Fruit fly (Drosophila melanogaster): ENCODE measurements around the gene Qsox4.

Qsox4 gene

dm6 chr3R:23709508-23710208 is 7.1 kb downstream of the Qsox4 start, which contains the start of gene CG10301 (continued):
- no peak for TF ChIP-seq ro (GFP tag; IDR thresholded peaks at IDR 0.05)
- TF ChIP-seq CG8281 (tag; optimal IDR thresholded peaks at IDR 0.05), result no peak
- peak; percentile 1 for TF ChIP-seq CG5180 (GFP tag; optimal IDR thresholded peaks at IDR 0.05)
- TF ChIP-seq CG8290 (GFP tag; optimal IDR thresholded peaks at IDR 0.05), result peak; percentile 24
- TF ChIP-seq CG8290 (tag; optimal IDR thresholded peaks at IDR 0.05), result no peak
- no peak for TF ChIP-seq Doc3 (GFP tag; IDR thresholded peaks at IDR 0.05; ENCODE audit: partially characterized antibody)
- no peak for TF ChIP-seq Dp (GFP tag; optimal IDR thresholded peaks at IDR 0.05)
- TF ChIP-seq B-H2 (GFP tag; optimal IDR thresholded peaks at IDR 0.05), result no peak
- TF ChIP-seq CG4707 (GFP tag; optimal IDR thresholded peaks at IDR 0.05), result peak; percentile 21
- TF ChIP-seq ranshi (GFP tag; IDR thresholded peaks at IDR 0.05), result peak; percentile 68
- TF ChIP-seq CG7271 (tag; optimal IDR thresholded peaks at IDR 0.05), result no peak
- no peak for TF ChIP-seq her (GFP tag; optimal IDR thresholded peaks at IDR 0.05)
- no peak for TF ChIP-seq da (GFP tag; optimal IDR thresholded peaks at IDR 0.05)
- no peak for TF ChIP-seq run (tag; optimal IDR thresholded peaks at IDR 0.05)
- TF ChIP-seq CG14441 (GFP tag; IDR thresholded peaks at IDR 0.05), result peak; percentile 51
- TF ChIP-seq CG16779 (GFP tag; IDR thresholded peaks at IDR 0.05), result no peak
- TF ChIP-seq Bdp1 (GFP tag; optimal IDR thresholded peaks at IDR 0.05), result no peak
- TF ChIP-seq CG10366 (GFP tag; IDR thresholded peaks at IDR 0.05), result peak; percentile 53
- no peak for TF ChIP-seq CG3995 (GFP tag; optimal IDR thresholded peaks at IDR 0.05)
- TF ChIP-seq scrt (GFP tag; optimal IDR thresholded peaks at IDR 0.05), result no peak
- TF ChIP-seq bab2 (GFP tag; optimal IDR thresholded peaks at IDR 0.05), result peak; percentile 34
- TF ChIP-seq cato (GFP tag; optimal IDR thresholded peaks at IDR 0.05; ENCODE audit: borderline replicate concordance), result peak; percentile 40
- no peak for TF ChIP-seq danr (GFP tag; IDR thresholded peaks at IDR 0.05)
- TF ChIP-seq CG30431 (GFP tag; optimal IDR thresholded peaks at IDR 0.05), result peak; percentile 75
- peak; percentile 71 for TF ChIP-seq row (GFP tag; IDR thresholded peaks at IDR 0.05)
- peak; percentile 81 for TF ChIP-seq zf30C (GFP tag; optimal IDR thresholded peaks at IDR 0.05)
- peak; percentile 68 for TF ChIP-seq CG8924 (tag; optimal IDR thresholded peaks at IDR 0.05)
- no peak for TF ChIP-seq CG7928 (GFP tag; optimal IDR thresholded peaks at IDR 0.05)
- no peak for TF ChIP-seq Hmx (GFP tag; optimal IDR thresholded peaks at IDR 0.05)
- peak; percentile 37 for TF ChIP-seq PHDP (tag; optimal IDR thresholded peaks at IDR 0.05)
- 0 out of 2 replicates have a peak, but pooled peaks have one; percentile 31 for TF ChIP-seq gt (GFP tag; IDR thresholded peaks at IDR 0.05)
- TF ChIP-seq jigr1 (GFP tag; IDR thresholded peaks at IDR 0.05), result no peak
- no peak for TF ChIP-seq Fer2 (tag; optimal IDR thresholded peaks at IDR 0.05)
- peak; percentile 49 for TF ChIP-seq bcd (GFP tag; optimal IDR thresholded peaks at IDR 0.05)
- TF ChIP-seq CG10209 (GFP tag; optimal IDR thresholded peaks at IDR 0.05), result peak; percentile 67
- TF ChIP-seq CG8765 (GFP tag; IDR thresholded peaks at IDR 0.05), result peak; percentile 81
- TF ChIP-seq NC2β (GFP tag; optimal IDR thresholded peaks at IDR 0.05), result peak; percentile 54
- TF ChIP-seq schlank (tag; optimal IDR thresholded peaks at IDR 0.05), result no peak
- peak; percentile 42 for TF ChIP-seq jing (GFP tag; optimal IDR thresholded peaks at IDR 0.05)
- peak; percentile 36; the same call in 1 of the 2 replicates for TF ChIP-seq ssp (GFP tag; IDR thresholded peaks at IDR 0.05)
- TF ChIP-seq Six4 (GFP tag; optimal IDR thresholded peaks at IDR 0.05), result peak; percentile 73
- TF ChIP-seq chm (GFP tag; IDR thresholded peaks at IDR 0.05), result peak; percentile 72
- TF ChIP-seq E2f2 (GFP tag; IDR thresholded peaks at IDR 0.05), result peak; percentile 34; the same call in 1 of the 2 replicates
- no peak for TF ChIP-seq wdn (GFP tag; IDR thresholded peaks at IDR 0.05)
- TF ChIP-seq vvl (GFP tag; IDR thresholded peaks at IDR 0.05), result peak; percentile 71
- no peak for TF ChIP-seq CG4328 (GFP tag; optimal IDR thresholded peaks at IDR 0.05)
- no peak for TF ChIP-seq ab (GFP tag; optimal IDR thresholded peaks at IDR 0.05)
- no peak for TF ChIP-seq tup (GFP tag; optimal IDR thresholded peaks at IDR 0.05)
- peak; percentile 4 for TF ChIP-seq fd64A (GFP tag; optimal IDR thresholded peaks at IDR 0.05)
- peak; percentile 52; the same call in 1 of the 3 replicates for TF ChIP-seq H15 (GFP tag; IDR thresholded peaks at IDR 0.05)
- TF ChIP-seq CG9437 (GFP tag; optimal IDR thresholded peaks at IDR 0.05), result peak; percentile 12

Data from whole organism, embryonic.